Worm (Caenorhabditis elegans) whole organism, young adult: ENCODE results near the gene bed-3.
"Not testable (repeated sequence)": the region's sequence is repeated elsewhere in the genome, so short reads cannot be mapped to it uniquely, and the experiment has no call there.

Source experiments
- C17E4.6 ChIP-seq: fragments of 200-800 bp; sonication (Bioruptor generic); IDR thresholded peaks from 2 replicates; pipeline ENCODE4 v1.3.6; 2022; ENCODE audit warnings: missing genetic modification reagents, missing genetic modification characterization, missing compliant biosample characterization
- D2030.7 ChIP-seq: fragments of 200-800 bp; sonication (Bioruptor generic); IDR thresholded peaks from 2 replicates; pipeline ENCODE4 v1.3.6; 2022; ENCODE audit warnings: missing genetic modification reagents, missing genetic modification characterization, missing compliant biosample characterization
- F39B2.1 ChIP-seq: fragments of 200-800 bp; sonication (Bioruptor generic); IDR thresholded peaks from 2 replicates; pipeline ENCODE4 v1.3.6; 2022; ENCODE audit warnings: missing genetic modification reagents, missing genetic modification characterization, missing compliant biosample characterization
- F57C9.4 ChIP-seq: sonication (generic microtip); optimal IDR thresholded peaks from 2 replicates; lab custom pipeline; 2017; ENCODE audit warnings: mild to moderate bottlenecking, missing genetic modification characterization, missing compliant biosample characterization
- K11D2.4 ChIP-seq: fragments of 200-800 bp; sonication (Bioruptor generic); IDR thresholded peaks from 2 replicates; pipeline ENCODE4 v1.3.6; 2022; ENCODE audit warnings: missing genetic modification reagents, missing genetic modification characterization, missing compliant biosample characterization
- K12H6.12 ChIP-seq: fragments of 200-800 bp; sonication (Bioruptor generic); optimal IDR thresholded peaks from 2 replicates; lab custom pipeline; 2018; ENCODE audit warnings: mild to moderate bottlenecking, missing genetic modification characterization, missing compliant biosample characterization
- Y67H2A.10 ChIP-seq: fragments of 200-800 bp; sonication (Bioruptor generic); conservative IDR thresholded peaks from 2 replicates; pipeline ENCODE4 v1.3.6; 2022; ENCODE audit warnings: missing genetic modification reagents, missing genetic modification characterization, missing compliant biosample characterization
- ama-1 ChIP-seq, 3 experiments: fragments of 150-350 bp in 1 of 3; sonication (generic microtip) in 2 of 3; optimal IDR thresholded peaks; 2 replicates each; lab custom pipeline; 2014 to 2018; ENCODE audit warnings: missing biosample characterization in 2 of 3, missing genetic modification characterization in 2 of 3, missing genetic modification reagents in 2 of 3
- aptf-2 ChIP-seq: fragments of 200-800 bp; sonication (Bioruptor generic); conservative IDR thresholded peaks from 2 replicates; pipeline ENCODE4 v1.3.6; 2022; ENCODE audit warnings: missing genetic modification reagents, missing genetic modification characterization, missing compliant biosample characterization
- atf-7 ChIP-seq: sonication (generic microtip); optimal IDR thresholded peaks from 2 replicates; lab custom pipeline; 2017; ENCODE audit warnings: mild to moderate bottlenecking, missing genetic modification characterization, missing compliant biosample characterization
- bed-1 ChIP-seq: fragments of 200-800 bp; sonication (Bioruptor generic); IDR thresholded peaks from 2 replicates; pipeline ENCODE4 v1.3.6; 2022; ENCODE audit warnings: missing genetic modification reagents, missing genetic modification characterization, missing compliant biosample characterization
- cebp-2 ChIP-seq: fragments of 200-800 bp; sonication (Bioruptor generic); IDR thresholded peaks from 2 replicates; pipeline ENCODE4 v1.3.6; 2022; ENCODE audit warnings: missing genetic modification characterization, missing compliant biosample characterization
- ceh-40 ChIP-seq: fragments of 200-800 bp; sonication (Bioruptor generic); IDR thresholded peaks from 2 replicates; pipeline ENCODE4 v1.3.6; 2022; ENCODE audit warnings: missing genetic modification characterization, missing compliant biosample characterization
- ets-4 ChIP-seq: fragments of 200-800 bp; sonication (Bioruptor generic); optimal IDR thresholded peaks from 2 replicates; lab custom pipeline; 2018; ENCODE audit warnings: mild to moderate bottlenecking, missing genetic modification characterization, missing compliant biosample characterization
- hlh-12 ChIP-seq: sonication (generic microtip); optimal IDR thresholded peaks from 2 replicates; lab custom pipeline; 2016; ENCODE audit warnings: missing genetic modification characterization, missing compliant biosample characterization
- lag-1 ChIP-seq: fragments of 200-800 bp; sonication (Bioruptor generic); IDR thresholded peaks from 2 replicates; pipeline ENCODE4 v1.3.6; 2022; ENCODE audit warnings: missing genetic modification reagents, missing genetic modification characterization, missing compliant biosample characterization
- let-526 ChIP-seq: fragments of 200-800 bp; sonication (Bioruptor generic); IDR thresholded peaks from 2 replicates; pipeline ENCODE4 v1.3.6; 2022; ENCODE audit warnings: missing genetic modification reagents, missing genetic modification characterization, missing compliant biosample characterization
- lsy-27 ChIP-seq: sonication (generic microtip); optimal IDR thresholded peaks from 2 replicates; lab custom pipeline; 2017; ENCODE audit warnings: missing genetic modification characterization, mild to moderate bottlenecking, missing compliant biosample characterization, antibody characterized with exemption, missing genotype, borderline replicate concordance; ENCODE audit not compliant: insufficient read depth
- mcd-1 ChIP-seq: fragments of 200-800 bp; sonication (Bioruptor generic); IDR thresholded peaks from 2 replicates; pipeline ENCODE4 v1.3.6; 2022; ENCODE audit warnings: missing genetic modification reagents, missing genetic modification characterization, missing compliant biosample characterization
- mes-4 ChIP-seq: sonication (generic microtip); optimal IDR thresholded peaks from 2 replicates; lab custom pipeline; 2016; ENCODE audit warnings: missing genotype, missing genetic modification characterization, missing compliant biosample characterization
- mxl-1 ChIP-seq: sonication (generic microtip); optimal IDR thresholded peaks from 2 replicates; lab custom pipeline; 2016; ENCODE audit warnings: missing genetic modification characterization, missing compliant biosample characterization
- repo-1 ChIP-seq: sonication (generic microtip); optimal IDR thresholded peaks from 2 replicates; lab custom pipeline; 2017; ENCODE audit warnings: mild to moderate bottlenecking, missing genetic modification characterization, missing compliant biosample characterization
- rpc-1 ChIP-seq, 2 experiments: fragments of 150-350 bp in 1 of 2; sonication (generic microtip) in 1 of 2; optimal IDR thresholded peaks; 2 replicates each; lab custom pipeline; 2014 to 2018; ENCODE audit warnings: missing biosample characterization in 1 of 2, missing genetic modification characterization in 1 of 2, missing genetic modification reagents in 1 of 2, missing genotype in 1 of 2
- sptf-2 ChIP-seq: fragments of 200-800 bp; sonication (Bioruptor generic); optimal IDR thresholded peaks from 2 replicates; lab custom pipeline; 2018; ENCODE audit warnings: mild to moderate bottlenecking, missing genetic modification characterization, missing compliant biosample characterization
- tbp1 ChIP-seq: fragments of 200-800 bp; sonication (Bioruptor generic); optimal IDR thresholded peaks from 2 replicates; lab custom pipeline; 2018; ENCODE audit warnings: mild to moderate bottlenecking, missing genetic modification characterization, missing compliant biosample characterization
- tbx-9 ChIP-seq: sonication (generic microtip); optimal IDR thresholded peaks from 2 replicates; lab custom pipeline; 2016; ENCODE audit warnings: borderline replicate concordance, missing genetic modification characterization, inconsistent platforms, missing compliant biosample characterization
- unc-62 ChIP-seq: fragments of 150-350 bp; optimal IDR thresholded peaks from 2 replicates; lab custom pipeline; 2014; ENCODE audit warnings: missing biosample characterization, missing genetic modification reagents, missing genetic modification characterization
- ztf-22 ChIP-seq: fragments of 200-800 bp; sonication (Bioruptor generic); optimal IDR thresholded peaks from 2 replicates; lab custom pipeline; 2018; ENCODE audit warnings: mild to moderate bottlenecking, missing genetic modification characterization, moderate library complexity, missing compliant biosample characterization
- ztf-26 ChIP-seq: sonication (generic microtip); optimal IDR thresholded peaks from 2 replicates; lab custom pipeline; 2017; ENCODE audit warnings: missing genetic modification characterization, missing compliant biosample characterization
- ztf-28 ChIP-seq: fragments of 200-800 bp; sonication (Bioruptor generic); IDR thresholded peaks from 2 replicates; pipeline ENCODE4 v1.3.6; 2022; ENCODE audit warnings: missing genetic modification reagents, missing genetic modification characterization, missing compliant biosample characterization
- ztf-3 ChIP-seq: fragments of 200-800 bp; sonication (Bioruptor generic); optimal IDR thresholded peaks from 2 replicates; lab custom pipeline; 2018; ENCODE audit warnings: mild to moderate bottlenecking, missing genetic modification characterization, missing compliant biosample characterization
- ztf-6 ChIP-seq: fragments of 200-800 bp; sonication (Bioruptor generic); IDR thresholded peaks from 2 replicates; pipeline ENCODE4 v1.3.6; 2022; ENCODE audit warnings: missing genetic modification reagents, missing genetic modification characterization, missing compliant biosample characterization

bed-3 gene

DNA sequence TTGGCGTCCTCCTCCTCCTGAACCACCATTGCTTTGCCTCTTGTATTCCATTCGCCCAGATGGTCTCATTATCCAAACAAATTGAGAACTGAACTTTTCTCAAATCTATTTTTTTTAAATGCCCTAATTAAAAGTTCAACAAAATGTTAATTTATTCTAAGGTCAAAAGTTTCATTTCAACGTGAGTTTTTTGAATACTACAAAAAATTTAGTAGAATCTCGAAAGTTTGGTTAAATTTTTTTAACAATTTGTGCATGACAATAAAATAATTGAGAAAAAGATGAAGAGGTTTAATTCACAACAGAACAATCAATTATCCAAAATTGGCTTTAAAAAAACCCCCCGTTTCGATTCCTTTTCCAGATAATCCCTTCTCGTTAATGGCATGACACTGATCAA lies 24.4 kb upstream of the bed-3 start, which contains the start of gene F32B6.4 (continued):
- no peak for TF ChIP-seq rpc-1 (optimal IDR thresholded peaks at IDR 0.05; lab: Kevin White, UChicago)
- no peak for TF ChIP-seq rpc-1 (tag; optimal IDR thresholded peaks at IDR 0.05; lab: Kevin White, UChicago)
- TF ChIP-seq ztf-3 (GFP tag; lab: Kevin White, UChicago) = no peak

DNA sequence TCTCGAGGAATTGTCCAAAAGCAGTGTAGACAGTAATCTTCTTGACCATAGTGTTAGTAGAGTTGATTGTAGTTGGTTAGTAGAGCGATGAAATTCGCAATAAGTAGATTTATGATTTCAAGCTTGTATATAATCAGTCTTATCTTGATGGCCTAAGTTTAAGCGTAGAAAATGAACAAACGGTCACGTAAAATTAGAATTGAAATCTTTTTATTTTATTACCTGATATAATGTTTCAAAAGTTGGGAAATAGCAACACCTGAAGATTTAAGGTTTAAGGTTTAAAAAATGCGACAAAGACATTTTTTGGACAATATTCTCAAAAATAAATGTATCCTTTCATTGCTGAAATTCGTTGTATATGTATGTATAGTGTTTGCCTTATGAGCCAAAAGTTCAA lies 22.7 kb upstream of the bed-3 start, which contains the start of gene sss-1:
Gene sss-1 (minus strand): TSS at position 101 of the 400 bp plus-strand sequence.
- not testable (repeated sequence) for TF ChIP-seq sptf-2 (GFP tag; lab: Kevin White, UChicago); mes-4 (tag; lab: Kevin White, UChicago); cebp-2

DNA sequence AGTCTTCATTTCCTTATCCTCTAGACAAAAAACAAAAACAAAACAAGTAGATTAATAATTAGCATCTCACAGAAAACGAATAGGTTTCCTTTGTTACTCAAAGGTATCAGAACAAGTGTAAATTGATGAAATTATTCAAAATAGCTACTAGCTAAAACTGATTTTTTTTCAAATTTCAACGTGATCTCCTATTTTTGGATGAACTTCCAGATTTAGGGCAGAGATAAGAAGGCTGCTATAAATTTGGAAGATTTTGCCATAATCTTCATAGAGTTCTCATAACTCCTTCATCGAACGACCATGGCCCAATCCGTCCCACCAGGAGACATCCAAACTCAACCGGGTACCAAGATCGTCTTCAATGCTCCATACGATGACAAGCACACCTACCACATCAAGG lies 22.0 kb upstream of the bed-3 start, which contains the start of gene msp-77:
Gene msp-77 (plus strand): TSS at position 301 of the 400 bp plus-strand sequence.
- not testable (repeated sequence) for TF ChIP-seq unc-62; K12H6.12 (tag; lab: Kevin White, UChicago); Y67H2A.10 (GFP tag; lab: Robert Waterston, UW)

DNA sequence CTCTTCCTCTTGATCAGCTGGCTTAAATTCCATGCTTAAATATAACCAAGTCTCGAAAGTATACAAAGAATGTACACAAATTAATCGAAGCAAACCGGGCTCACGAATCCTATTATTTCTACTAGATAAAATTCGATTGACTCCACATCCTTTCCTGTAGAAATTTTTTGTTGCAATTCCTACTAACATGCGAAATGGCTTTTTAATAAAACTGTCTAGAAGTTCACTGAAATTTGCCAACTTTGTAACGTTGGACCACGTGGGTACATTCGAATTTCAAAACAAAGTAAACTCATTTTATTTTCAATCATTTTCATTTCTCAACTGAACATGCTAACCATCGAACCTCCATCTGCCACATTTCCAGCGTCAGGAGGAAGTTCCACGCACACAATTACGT lies 21.2 kb upstream of the bed-3 start, which contains the start of gene ssp-32:
Gene ssp-32 (plus strand): TSS at position 301 of the 400 bp plus-strand sequence.
- TF ChIP-seq C17E4.6 (GFP tag; lab: Robert Waterston, UW) = no peak
- no peak for TF ChIP-seq tbp1 (GFP tag; lab: Kevin White, UChicago)
- no peak for TF ChIP-seq hlh-12
- TF ChIP-seq repo-1 (tag; lab: Kevin White, UChicago) = no peak
- TF ChIP-seq K11D2.4 = no peak
- TF ChIP-seq lsy-27 (tag; lab: Kevin White, UChicago) = no peak

DNA sequence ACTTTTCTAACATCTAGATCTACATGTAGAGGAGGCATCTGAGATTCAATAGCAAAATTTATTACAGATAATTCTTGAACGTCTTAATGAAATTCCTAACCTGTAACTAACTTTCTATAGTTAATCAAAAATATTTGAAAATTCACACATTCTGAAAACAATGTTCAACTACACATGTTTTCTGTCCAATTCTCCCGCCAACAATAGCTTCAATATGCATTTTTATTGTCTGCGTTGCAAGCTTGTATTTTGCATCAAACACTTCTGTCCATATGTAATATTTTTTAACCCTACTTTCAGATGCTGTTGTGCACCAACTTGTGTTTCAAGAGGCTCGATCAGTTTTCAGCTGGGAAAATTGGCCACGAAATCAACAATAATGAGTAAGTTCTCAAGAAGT lies 17.6 kb upstream of the bed-3 start, which contains the start of gene tbc-3:
Gene tbc-3 (plus strand): TSS at position 301 of the 400 bp plus-strand sequence.
- TF ChIP-seq repo-1 (tag; lab: Kevin White, UChicago) (no peak), ztf-6 (GFP tag; lab: Robert Waterston, UW) (no peak), atf-7 (no peak), ztf-22 (GFP tag; lab: Kevin White, UChicago) (no peak), mxl-1 (tag; lab: Kevin White, UChicago) (no peak), ceh-40 (GFP tag; lab: Robert Waterston, UW) (no peak), ztf-28 (GFP tag; lab: Robert Waterston, UW) (no peak), ztf-26 (tag; lab: Kevin White, UChicago) (no peak), tbx-9 (tag; lab: Kevin White, UChicago) (no peak), ama-1 (optimal IDR thresholded peaks at IDR 0.05; lab: Kevin White, UChicago) (no peak), ama-1 (GFP tag; optimal IDR thresholded peaks at IDR 0.05; lab: Kevin White, UChicago) (no peak), let-526 (GFP tag; lab: Robert Waterston, UW) (no peak), F57C9.4 (no peak), ets-4 (no peak), D2030.7 (no peak), K11D2.4 (no peak), F39B2.1 (GFP tag; lab: Robert Waterston, UW) (no peak), aptf-2 (GFP tag; lab: Robert Waterston, UW) (no peak), lag-1 (GFP tag; lab: Robert Waterston, UW) (no peak), mcd-1 (GFP tag; lab: Robert Waterston, UW) (no peak), bed-1 (GFP tag; lab: Robert Waterston, UW) (no peak)
